Worm (Caenorhabditis elegans) whole organism, L4 larva: ENCODE measurements around the gene rbm-39.

Source experiments
- F49E8.2 ChIP-seq: sonication (generic microtip); optimal IDR thresholded peaks from 2 replicates; lab custom pipeline; 2016; ENCODE audit warnings: missing compliant biosample characterization, mild to moderate bottlenecking, missing genetic modification characterization, borderline replicate concordance
- ZK546.5 ChIP-seq, 2 experiments: sonication (generic microtip); optimal IDR thresholded peaks; 2 replicates each; lab custom pipeline; 2017; ENCODE audit warnings: missing biosample characterization in 2 of 2, missing genetic modification characterization in 2 of 2
- aha-1 ChIP-seq: fragments of 150-350 bp; peaks from one replicate; lab custom pipeline; 2014; ENCODE audit warnings: missing biosample characterization, missing genetic modification characterization
- ama-1 ChIP-seq: fragments of 150-350 bp; optimal IDR thresholded peaks from 2 replicates; lab custom pipeline; 2014; ENCODE audit warnings: inconsistent platforms, mixed read lengths
- egl-27 ChIP-seq: sonication (generic microtip); optimal IDR thresholded peaks from 3 replicates; lab custom pipeline; 2017; ENCODE audit warnings: missing biosample characterization, missing genetic modification reagents, missing genetic modification characterization
- nhr-28 ChIP-seq: fragments of 150-350 bp; optimal IDR thresholded peaks from 2 replicates; lab custom pipeline; 2014; ENCODE audit warnings: missing biosample characterization, missing genetic modification characterization
- nhr-76 ChIP-seq: fragments of 150-350 bp; optimal IDR thresholded peaks from 2 replicates; lab custom pipeline; 2014; ENCODE audit warnings: missing biosample characterization, missing genetic modification characterization
- pqm-1 ChIP-seq: sonication (generic microtip); optimal IDR thresholded peaks from 2 replicates; lab custom pipeline; 2017; ENCODE audit warnings: missing biosample characterization, missing genetic modification characterization
- saeg-2 ChIP-seq: fragments of 200-800 bp; sonication (Bioruptor generic); IDR thresholded peaks from 2 replicates; pipeline ENCODE4 v1.3.6; 2022; ENCODE audit warnings: missing genetic modification reagents, missing genetic modification characterization, missing compliant biosample characterization
- zag-1 ChIP-seq: fragments of 150-350 bp; optimal IDR thresholded peaks from 2 replicates; lab custom pipeline; 2014; ENCODE audit warnings: missing biosample characterization, missing genetic modification characterization
- ztf-11 ChIP-seq: fragments of 150-350 bp; optimal IDR thresholded peaks from 2 replicates; lab custom pipeline; 2014; ENCODE audit warnings: missing biosample characterization, missing genetic modification characterization

DNA sequence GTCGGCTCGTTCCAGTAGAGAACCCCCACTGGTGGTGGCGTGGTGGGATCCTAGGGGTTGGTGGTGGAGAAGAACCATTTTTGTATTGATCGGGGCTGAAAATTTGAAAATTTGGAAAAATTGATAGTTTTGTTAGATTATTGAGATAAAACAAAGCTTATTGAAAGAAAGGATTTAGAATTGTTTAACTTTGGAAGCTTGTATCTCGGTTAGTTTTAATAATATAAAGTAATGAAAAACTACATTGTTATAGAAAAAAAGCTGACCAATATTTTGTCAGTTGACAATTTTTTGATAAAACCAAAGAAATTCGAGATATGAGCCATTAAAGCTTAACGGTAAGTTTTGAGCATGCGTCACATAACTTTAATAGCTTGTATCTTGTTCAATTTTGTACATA is 17.5 kb downstream of the rbm-39 start, which contains the start of gene abhd-14:
- TF ChIP-seq nhr-28 (tag; lab: Kevin White, UChicago): no peak
- no peak for TF ChIP-seq F49E8.2 (tag; lab: Kevin White, UChicago)
- no peak for TF ChIP-seq egl-27
- TF ChIP-seq ZK546.5 (tag; optimal IDR thresholded peaks at IDR 0.05; lab: Kevin White, UChicago): no peak
- TF ChIP-seq nhr-76 (tag; lab: Kevin White, UChicago): no peak
- no peak for TF ChIP-seq zag-1 (tag; lab: Kevin White, UChicago)
- TF ChIP-seq ama-1 (lab: Kevin White, UChicago): no peak
- no peak for TF ChIP-seq saeg-2 (GFP tag; lab: Robert Waterston, UW)
- no peak for TF ChIP-seq ztf-11 (tag; lab: Kevin White, UChicago)
- TF ChIP-seq aha-1 (tag; lab: Kevin White, UChicago): no peak
- TF ChIP-seq pqm-1 (tag; lab: Kevin White, UChicago): no peak
